Worm (Caenorhabditis elegans) whole organism, late embryonic: Measurements from ENCODE around the gene cylc-1.

Experiments used
- K02D7.2 ChIP-seq: sonication (generic microtip); optimal IDR thresholded peaks from 2 replicates; lab custom pipeline; 2017; ENCODE audit warnings: mild to moderate bottlenecking, missing genetic modification characterization, missing compliant biosample characterization
- ceh-22 ChIP-seq: sonication (generic microtip); optimal IDR thresholded peaks from 2 replicates; lab custom pipeline; 2017; ENCODE audit warnings: missing biosample characterization, missing genetic modification characterization
- ceh-6 ChIP-seq: fragments of 200-800 bp; sonication (Bioruptor generic); optimal IDR thresholded peaks from 2 replicates; lab custom pipeline; 2018; ENCODE audit warnings: mild to moderate bottlenecking, missing genetic modification characterization, missing compliant biosample characterization
- hlh-13 ChIP-seq: fragments of 200-800 bp; sonication (Bioruptor generic); optimal IDR thresholded peaks from 2 replicates; lab custom pipeline; 2018; ENCODE audit warnings: mild to moderate bottlenecking, missing genetic modification characterization, missing compliant biosample characterization
- nfya-1 ChIP-seq: sonication (generic microtip); optimal IDR thresholded peaks from 2 replicates; lab custom pipeline; 2017; ENCODE audit warnings: missing genetic modification characterization, mild to moderate bottlenecking, missing compliant biosample characterization, antibody characterized with exemption, moderate library complexity
- nhr-11 ChIP-seq: fragments of 150-350 bp; optimal IDR thresholded peaks from 2 replicates; lab custom pipeline; 2014; ENCODE audit warnings: missing biosample characterization, missing genetic modification characterization
- pag-3 ChIP-seq: sonication (generic microtip); optimal IDR thresholded peaks from 2 replicates; lab custom pipeline; 2016; ENCODE audit warnings: missing compliant biosample characterization, missing genetic modification characterization, borderline replicate concordance
- pha-4 ChIP-seq: fragments of 150-350 bp; optimal IDR thresholded peaks from 2 replicates; lab custom pipeline; 2018; ENCODE audit warnings: missing biosample characterization, missing genetic modification reagents, missing genetic modification characterization
- ref-2 ChIP-seq: sonication (generic microtip); optimal IDR thresholded peaks from 2 replicates; lab custom pipeline; 2016; ENCODE audit warnings: missing genetic modification characterization, missing compliant biosample characterization
- tbx-2 ChIP-seq: sonication (generic microtip); optimal IDR thresholded peaks from 2 replicates; lab custom pipeline; 2016; ENCODE audit warnings: missing genetic modification characterization, missing compliant biosample characterization
- unc-86 ChIP-seq: sonication (generic microtip); optimal IDR thresholded peaks from 2 replicates; lab custom pipeline; 2016; ENCODE audit warnings: missing genetic modification characterization, missing compliant biosample characterization
- zip-5 ChIP-seq: sonication (generic microtip); optimal IDR thresholded peaks from 2 replicates; lab custom pipeline; 2016; ENCODE audit warnings: missing genetic modification characterization, missing compliant biosample characterization

DNA sequence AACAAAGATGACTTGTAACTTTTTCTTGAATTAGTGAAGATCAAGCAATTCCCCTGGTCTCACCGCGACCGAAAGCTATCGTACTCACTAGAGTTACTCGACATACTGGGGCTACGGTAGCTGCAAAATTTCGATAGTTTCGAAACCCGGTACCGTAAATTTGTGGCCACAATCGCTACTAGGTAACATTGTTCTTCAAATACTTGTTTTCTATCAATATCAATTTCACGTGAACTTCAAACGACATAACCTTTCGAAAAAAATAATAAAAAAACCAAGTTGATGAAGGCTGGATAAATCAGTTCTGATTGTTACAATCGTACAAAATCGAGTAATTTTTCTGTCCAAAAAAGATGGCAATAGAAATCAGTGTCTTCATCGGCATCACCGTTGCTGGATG is 46.9 kb upstream of the cylc-1 start, which contains the start of gene F36H12.3:
- TF ChIP-seq pha-4: no peak
- TF ChIP-seq unc-86: no peak
- no peak for TF ChIP-seq tbx-2 (tag; lab: Kevin White, UChicago)
- TF ChIP-seq ceh-22: no peak
- TF ChIP-seq ref-2: no peak
- no peak for TF ChIP-seq zip-5
- no peak for TF ChIP-seq pag-3
- TF ChIP-seq hlh-13: no peak
- no peak for TF ChIP-seq nhr-11 (tag; lab: Kevin White, UChicago)
- no peak for TF ChIP-seq nfya-1 (tag; lab: Kevin White, UChicago)
- no peak for TF ChIP-seq ceh-6 (GFP tag; lab: Kevin White, UChicago)
- TF ChIP-seq K02D7.2 (tag; lab: Kevin White, UChicago): no peak
